Worm (Caenorhabditis elegans): ENCODE results near the gene srh-131.

ce11 chrV:17030430-17030829, 25.1 kb downstream of the srh-131 start:
- TF ChIP-seq ztf-11 (tag; optimal IDR thresholded peaks at IDR 0.05) (no peak), elt-3 (tag; optimal IDR thresholded peaks at IDR 0.05) (no peak), elt-1 (tag; optimal IDR thresholded peaks at IDR 0.05) (no peak), lin-13 (GFP tag; optimal IDR thresholded peaks at IDR 0.05) (no peak), egl-27 (tag; optimal IDR thresholded peaks at IDR 0.05) (no peak), C34F6.9 (tag; optimal IDR thresholded peaks at IDR 0.05) (no peak), unc-62 (GFP tag; optimal IDR thresholded peaks at IDR 0.05) (no peak), nhr-237 (tag; optimal IDR thresholded peaks at IDR 0.05) (no peak), zag-1 (tag; optimal IDR thresholded peaks at IDR 0.05) (no peak), Y55F3AM.14 (GFP tag; optimal IDR thresholded peaks at IDR 0.05) (no peak), snpc-4 (tag; optimal IDR thresholded peaks at IDR 0.05) (no peak), lin-39 (tag; optimal IDR thresholded peaks at IDR 0.05) (no peak)
